Worm (Caenorhabditis elegans): ENCODE results near the gene B0285.3.
A peak's percentile ranks its signal among the peaks of the same experiment; 100 is the strongest.

The B0285.3 gene

DNA sequence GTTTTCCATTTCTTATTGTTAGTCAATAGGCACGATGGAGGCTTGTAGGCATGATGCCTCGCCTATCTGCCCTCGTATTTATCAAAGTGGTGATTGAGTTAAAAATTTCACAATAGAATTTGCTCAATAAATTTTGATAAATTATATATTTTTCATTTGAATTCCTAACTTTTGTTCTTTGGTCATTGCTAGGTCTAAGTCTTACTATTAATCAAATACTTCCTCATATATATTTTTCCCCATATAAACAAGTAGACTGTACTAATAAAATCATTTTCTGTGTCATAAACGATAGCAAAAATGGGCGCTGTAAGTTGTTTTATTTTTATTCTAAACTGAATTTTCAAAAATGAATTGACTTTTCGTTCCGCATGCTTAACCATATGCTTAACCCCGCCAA lies 41.4 kb upstream of the B0285.3 start, which contains the start of gene pals-28:
TSS of gene pals-28 (plus strand) at position 301 of the 400 bp plus-strand sequence.
- TF ChIP-seq sox-4 (tag; optimal IDR thresholded peaks at IDR 0.05) (no peak), C38D4.7 (GFP tag; optimal IDR thresholded peaks at IDR 0.05) (no peak), ceh-2 (tag; optimal IDR thresholded peaks at IDR 0.05) (no peak), nfya-1 (tag; optimal IDR thresholded peaks at IDR 0.05) (no peak), ceh-34 (tag; optimal IDR thresholded peaks at IDR 0.05) (no peak), ceh-45 (GFP tag; IDR thresholded peaks at IDR 0.05) (no peak), Y22D7AL.16 (tag; optimal IDR thresholded peaks at IDR 0.05) (no peak), eyg-1 (tag; optimal IDR thresholded peaks at IDR 0.05) (no peak), ceh-22 (tag; optimal IDR thresholded peaks at IDR 0.05) (no peak), ets-4 (tag; optimal IDR thresholded peaks at IDR 0.05) (no peak), hlh-13 (GFP tag; optimal IDR thresholded peaks at IDR 0.05) (no peak), ama-1 (optimal IDR thresholded peaks at IDR 0.05) (no peak), syd-9 (tag; optimal IDR thresholded peaks at IDR 0.05) (no peak), pha-4 (tag; optimal IDR thresholded peaks at IDR 0.05) (no peak), T23F11.4 (GFP tag; optimal IDR thresholded peaks at IDR 0.05) (no peak), unc-86 (tag; optimal IDR thresholded peaks at IDR 0.05) (no peak)

- TF ChIP-seq pax-1 (tag; optimal IDR thresholded peaks at IDR 0.05) (no peak), nfya-1 (tag; optimal IDR thresholded peaks at IDR 0.05) (peak; percentile 76)
Measured at ce11 chrIII:4382118-4382517, 39.0 kb upstream of the B0285.3 start.

- TF ChIP-seq pax-1 (tag; optimal IDR thresholded peaks at IDR 0.05) (no peak), ceh-19 (GFP tag; optimal IDR thresholded peaks at IDR 0.05) (no peak), rnt-1 (tag; optimal IDR thresholded peaks at IDR 0.05) (no peak), ceh-45 (GFP tag; IDR thresholded peaks at IDR 0.05) (no peak), ets-4 (tag; optimal IDR thresholded peaks at IDR 0.05) (no peak), unc-55 (GFP tag; optimal IDR thresholded peaks at IDR 0.05) (no peak), lim-6 (tag; optimal IDR thresholded peaks at IDR 0.05) (no peak), hlh-15 (tag; optimal IDR thresholded peaks at IDR 0.05) (no peak), sdc-2 (tag; optimal IDR thresholded peaks at IDR 0.05) (no peak), tbx-7 (tag; optimal IDR thresholded peaks at IDR 0.05) (no peak), pat-9 (tag; optimal IDR thresholded peaks at IDR 0.05) (no peak), ceh-6 (GFP tag; optimal IDR thresholded peaks at IDR 0.05) (no peak), nfya-1 (tag; optimal IDR thresholded peaks at IDR 0.05) (no peak), unc-86 (tag; optimal IDR thresholded peaks at IDR 0.05) (no peak), mec-3 (tag; optimal IDR thresholded peaks at IDR 0.05; ENCODE audit: borderline replicate concordance) (no peak), ceh-14 (tag; optimal IDR thresholded peaks at IDR 0.05) (no peak), npax-4 (tag; optimal IDR thresholded peaks at IDR 0.05) (no peak), ceh-18 (tag; optimal IDR thresholded peaks at IDR 0.05) (no peak), elt-2 (tag; optimal IDR thresholded peaks at IDR 0.05) (no peak), ceh-22 (tag; optimal IDR thresholded peaks at IDR 0.05) (no peak)
Measured at ce11 chrIII:4381343-4381742, 38.2 kb upstream of the B0285.3 start, which contains the start of gene pals-27. Gene pals-27, plus strand, starts transcription at chrIII:4381643.

- TF ChIP-seq unc-55 (GFP tag; optimal IDR thresholded peaks at IDR 0.05) (no peak), tbx-2 (tag; optimal IDR thresholded peaks at IDR 0.05) (no peak), ceh-31 (tag; optimal IDR thresholded peaks at IDR 0.05) (peak; percentile 60), unc-42 (tag; optimal IDR thresholded peaks at IDR 0.05) (peak; percentile 60), nfya-1 (tag; optimal IDR thresholded peaks at IDR 0.05) (peak; percentile 31), sdc-2 (tag; optimal IDR thresholded peaks at IDR 0.05) (no peak), sox-2 (GFP tag; IDR thresholded peaks at IDR 0.05) (peak; percentile 24), C38D4.7 (GFP tag; optimal IDR thresholded peaks at IDR 0.05) (no peak)
Measured at ce11 chrIII:4380835-4381234, 37.7 kb upstream of the B0285.3 start.

ce11 chrIII:4379717-4380116 lies 36.6 kb upstream of the B0285.3 start, which contains the start of gene B0284.3:
Gene B0284.3, minus strand, starts transcription at chrIII:4379817.
- no peak for TF ChIP-seq K02D7.2 (tag; optimal IDR thresholded peaks at IDR 0.05)
- no peak for TF ChIP-seq elt-2 (tag; optimal IDR thresholded peaks at IDR 0.05)
- TF ChIP-seq T23F11.4 (GFP tag; optimal IDR thresholded peaks at IDR 0.05), result no peak
- TF ChIP-seq tbx-2 (tag; optimal IDR thresholded peaks at IDR 0.05), result no peak
- no peak for TF ChIP-seq ceh-30 (tag; optimal IDR thresholded peaks at IDR 0.05)
